Fruit fly (Drosophila melanogaster): Measurements from ENCODE around the gene CG17292.

The CG17292 gene

dm6 chr2L:8416350-8417046, 46.2 kb downstream of the CG17292 start (continued):
- no peak for TF ChIP-seq Sox102F (GFP tag; optimal IDR thresholded peaks at IDR 0.05)
- TF ChIP-seq CG9727 (GFP tag; optimal IDR thresholded peaks at IDR 0.05): peak; percentile 22
- TF ChIP-seq kah (GFP tag; optimal IDR thresholded peaks at IDR 0.05): no peak
- no peak for TF ChIP-seq Fer2 (tag; optimal IDR thresholded peaks at IDR 0.05)
- TF ChIP-seq HLH4C (GFP tag; IDR thresholded peaks at IDR 0.05; ENCODE audit: partially characterized antibody): 0 out of 3 replicates have a peak, but pooled peaks have one; percentile 34
- no peak for TF ChIP-seq Doc2 (GFP tag; IDR thresholded peaks at IDR 0.05)
- no peak for TF ChIP-seq CoRest (tag; optimal IDR thresholded peaks at IDR 0.05)
- peak; percentile 36; the same call in 1 of the 3 replicates for TF ChIP-seq otp (GFP tag; IDR thresholded peaks at IDR 0.05)
- peak; percentile 21 for TF ChIP-seq gcm (GFP tag; optimal IDR thresholded peaks at IDR 0.05)
- no peak for TF ChIP-seq insv (GFP tag; optimal IDR thresholded peaks at IDR 0.05)
- peak; percentile 11 for TF ChIP-seq pzg (GFP tag; optimal IDR thresholded peaks at IDR 0.05)
- no peak for TF ChIP-seq crc (GFP tag; optimal IDR thresholded peaks at IDR 0.05)
- peak; percentile 79 for TF ChIP-seq CG13624 (GFP tag; optimal IDR thresholded peaks at IDR 0.05)
- TF ChIP-seq CG10654 (GFP tag; optimal IDR thresholded peaks at IDR 0.05): no peak
- TF ChIP-seq pan (optimal IDR thresholded peaks at IDR 0.05): no peak
- TF ChIP-seq pan (GFP tag; optimal IDR thresholded peaks at IDR 0.05 in 1 of 2, IDR thresholded peaks at IDR 0.05 in 1 of 2): peak in 1 of 2 experiments; percentile 25
- TF ChIP-seq fd96Cb (tag; optimal IDR thresholded peaks at IDR 0.05): no peak
- no peak for TF ChIP-seq NC2β (GFP tag; optimal IDR thresholded peaks at IDR 0.05)
- TF ChIP-seq Sry-β (GFP tag; optimal IDR thresholded peaks at IDR 0.05): no peak
- TF ChIP-seq CG8281 (tag; optimal IDR thresholded peaks at IDR 0.05): peak; percentile 100
- TF ChIP-seq CG4617 (GFP tag; optimal IDR thresholded peaks at IDR 0.05; ENCODE audit: borderline replicate concordance): no peak
- no peak for TF ChIP-seq Hr39 (optimal IDR thresholded peaks at IDR 0.05)
- peak; percentile 4 for TF ChIP-seq Ets97D (GFP tag; optimal IDR thresholded peaks at IDR 0.05)
- TF ChIP-seq CG11398 (GFP tag; optimal IDR thresholded peaks at IDR 0.05): no peak
- no peak for TF ChIP-seq CG13894 (tag; optimal IDR thresholded peaks at IDR 0.05)
- no peak for TF ChIP-seq CG4328 (GFP tag; optimal IDR thresholded peaks at IDR 0.05)
- no peak for TF ChIP-seq CG1602 (GFP tag; optimal IDR thresholded peaks at IDR 0.05)
- TF ChIP-seq CG4854 (GFP tag; optimal IDR thresholded peaks at IDR 0.05): no peak
- TF ChIP-seq dmrt11E (tag; optimal IDR thresholded peaks at IDR 0.05): no peak
- TF ChIP-seq chn (GFP tag; optimal IDR thresholded peaks at IDR 0.05): peak; percentile 42
- no peak for TF ChIP-seq CG2875 (GFP tag; optimal IDR thresholded peaks at IDR 0.05)
- no peak for TF ChIP-seq CG31365 (tag; optimal IDR thresholded peaks at IDR 0.05)
- no peak for TF ChIP-seq CG12942 (GFP tag; optimal IDR thresholded peaks at IDR 0.05)
- TF ChIP-seq CG33557 (GFP tag; optimal IDR thresholded peaks at IDR 0.05): no peak
- no peak for TF ChIP-seq CG7786 (GFP tag; optimal IDR thresholded peaks at IDR 0.05)
- TF ChIP-seq wor (GFP tag; IDR thresholded peaks at IDR 0.05): no peak
- TF ChIP-seq ci (GFP tag; IDR thresholded peaks at IDR 0.05): peak; percentile 29; the same call in 1 of the 3 replicates
- peak; percentile 83 for TF ChIP-seq nom (GFP tag; optimal IDR thresholded peaks at IDR 0.05)
- peak in 1 of 2 experiments; percentile 99 for TF ChIP-seq tll (GFP tag; optimal IDR thresholded peaks at IDR 0.05)
- TF ChIP-seq CG6813 (GFP tag; optimal IDR thresholded peaks at IDR 0.05): peak; percentile 4
- TF ChIP-seq Ets65A (GFP tag): peak; percentile 62
- TF ChIP-seq da (GFP tag; optimal IDR thresholded peaks at IDR 0.05): no peak
- peak; percentile 73 to 90 for TF ChIP-seq Trl (optimal IDR thresholded peaks at IDR 0.05)
- TF ChIP-seq Trl (GFP tag; optimal IDR thresholded peaks at IDR 0.05): peak; percentile 50
- TF ChIP-seq CG4360 (GFP tag; IDR thresholded peaks at IDR 0.05): no peak
- TF ChIP-seq Med (GFP tag): peak; percentile 80
- no peak for TF ChIP-seq ind (GFP tag; optimal IDR thresholded peaks at IDR 0.05)
- TF ChIP-seq CG14860 (GFP tag; IDR thresholded peaks at IDR 0.05; ENCODE audit: partially characterized antibody): no peak
- TF ChIP-seq hb (GFP tag; IDR thresholded peaks at IDR 0.05; ENCODE audit: partially characterized antibody): no peak
- no peak for TF ChIP-seq MBD-R2 (GFP tag; IDR thresholded peaks at IDR 0.05)
